Fruit fly (Drosophila melanogaster): ENCODE measurements around the gene CG17819.

Gene CG17819

dm6 chr3R:21843665-21844064 lies 41.7 kb downstream of the CG17819 start, which contains the start of gene Gr93b:
Gr93b (minus strand) TSS chr3R:21843765.
- no peak for TF ChIP-seq insv (optimal IDR thresholded peaks at IDR 0.05)
- no peak for TF ChIP-seq h (optimal IDR thresholded peaks at IDR 0.05)
- no peak for TF ChIP-seq ttk (optimal IDR thresholded peaks at IDR 0.05)
- no peak for TF ChIP-seq psq (optimal IDR thresholded peaks at IDR 0.05)
- no peak for TF ChIP-seq Myc (optimal IDR thresholded peaks at IDR 0.05)
- TF ChIP-seq Sin3A (optimal IDR thresholded peaks at IDR 0.05) = no peak

- no peak for TF ChIP-seq h (optimal IDR thresholded peaks at IDR 0.05)
- TF ChIP-seq insv (optimal IDR thresholded peaks at IDR 0.05) = no peak
- TF ChIP-seq Myc (optimal IDR thresholded peaks at IDR 0.05) = no peak
- no peak for TF ChIP-seq psq (optimal IDR thresholded peaks at IDR 0.05)
- TF ChIP-seq Sin3A (optimal IDR thresholded peaks at IDR 0.05) = no peak
- no peak for TF ChIP-seq ttk (optimal IDR thresholded peaks at IDR 0.05)
These were observed 43.6 kb downstream of the CG17819 start for dm6 chr3R:21841474-21842376.

- TF ChIP-seq ttk (optimal IDR thresholded peaks at IDR 0.05) (no peak), h (optimal IDR thresholded peaks at IDR 0.05) (no peak), Myc (optimal IDR thresholded peaks at IDR 0.05) (no peak), insv (optimal IDR thresholded peaks at IDR 0.05) (no peak), Sin3A (optimal IDR thresholded peaks at IDR 0.05) (no peak)
These were observed 44.9 kb downstream of the CG17819 start for dm6 chr3R:21840432-21840831.

- TF ChIP-seq h (optimal IDR thresholded peaks at IDR 0.05) (no peak), ttk (optimal IDR thresholded peaks at IDR 0.05) (no peak), Myc (optimal IDR thresholded peaks at IDR 0.05) (no peak), insv (optimal IDR thresholded peaks at IDR 0.05) (no peak), Sin3A (optimal IDR thresholded peaks at IDR 0.05) (no peak), psq (optimal IDR thresholded peaks at IDR 0.05) (no peak)
These were observed 45.7 kb downstream of the CG17819 start for dm6 chr3R:21839636-21840035.

- no peak for TF ChIP-seq ttk (optimal IDR thresholded peaks at IDR 0.05)
- no peak for TF ChIP-seq h (optimal IDR thresholded peaks at IDR 0.05)
- TF ChIP-seq Myc (optimal IDR thresholded peaks at IDR 0.05) = no peak
- no peak for TF ChIP-seq Sin3A (optimal IDR thresholded peaks at IDR 0.05)
- TF ChIP-seq psq (optimal IDR thresholded peaks at IDR 0.05) = no peak
- TF ChIP-seq insv (optimal IDR thresholded peaks at IDR 0.05) = no peak
These were observed 46.8 kb downstream of the CG17819 start for dm6 chr3R:21838505-21838956.

dm6 chr3R:21837069-21837977 lies 48.0 kb downstream of the CG17819 start:
- TF ChIP-seq h (optimal IDR thresholded peaks at IDR 0.05) (no peak), Myc (optimal IDR thresholded peaks at IDR 0.05) (no peak), ttk (optimal IDR thresholded peaks at IDR 0.05) (no peak), Sin3A (optimal IDR thresholded peaks at IDR 0.05) (no peak), psq (optimal IDR thresholded peaks at IDR 0.05) (no peak), insv (optimal IDR thresholded peaks at IDR 0.05) (no peak)

- no peak for TF ChIP-seq Sin3A (optimal IDR thresholded peaks at IDR 0.05)
- no peak for TF ChIP-seq psq (optimal IDR thresholded peaks at IDR 0.05)
- no peak for TF ChIP-seq insv (optimal IDR thresholded peaks at IDR 0.05)
- no peak for TF ChIP-seq ttk (optimal IDR thresholded peaks at IDR 0.05)
- no peak for TF ChIP-seq h (optimal IDR thresholded peaks at IDR 0.05)
- TF ChIP-seq Myc (optimal IDR thresholded peaks at IDR 0.05) = no peak
These were observed 48.7 kb downstream of the CG17819 start for dm6 chr3R:21836614-21837013.

- TF ChIP-seq Sin3A (optimal IDR thresholded peaks at IDR 0.05) (no peak), insv (optimal IDR thresholded peaks at IDR 0.05) (no peak)
These were observed 49.2 kb downstream of the CG17819 start for dm6 chr3R:21836201-21836504.

dm6 chr3R:21835388-21836200 lies 49.8 kb downstream of the CG17819 start:
- TF ChIP-seq Myc (optimal IDR thresholded peaks at IDR 0.05) = no peak
- no peak for TF ChIP-seq insv (optimal IDR thresholded peaks at IDR 0.05)
- TF ChIP-seq Sin3A (optimal IDR thresholded peaks at IDR 0.05) = no peak
- TF ChIP-seq ttk (optimal IDR thresholded peaks at IDR 0.05) = no peak
- no peak for TF ChIP-seq psq (optimal IDR thresholded peaks at IDR 0.05)
- no peak for TF ChIP-seq h (optimal IDR thresholded peaks at IDR 0.05)
